Worm (Caenorhabditis elegans) whole organism, L4 larva: ENCODE measurements around the gene F57F5.3.

ENCODE experiments used
- D1046.2 ChIP-seq: fragments of 200-800 bp; sonication (Bioruptor generic); IDR thresholded peaks from 2 replicates; pipeline ENCODE4 v1.3.6; 2022; ENCODE audit warnings: missing genetic modification characterization, missing compliant biosample characterization
- F37D6.2 ChIP-seq: sonication (generic microtip); optimal IDR thresholded peaks from 2 replicates; lab custom pipeline; 2016; ENCODE audit warnings: mild to moderate bottlenecking, missing genetic modification characterization, missing compliant biosample characterization
- R02D3.7 ChIP-seq: fragments of 150-350 bp; sonication (generic microtip); optimal IDR thresholded peaks from 3 replicates; lab custom pipeline; 2014; ENCODE audit warnings: missing biosample characterization, missing genetic modification characterization
- Y5F2A.4 ChIP-seq: fragments of 200-800 bp; sonication (Bioruptor generic); optimal IDR thresholded peaks from 2 replicates; lab custom pipeline; 2018; ENCODE audit warnings: mild to moderate bottlenecking, missing genetic modification characterization, missing compliant biosample characterization
- ama-1 ChIP-seq: fragments of 150-350 bp; optimal IDR thresholded peaks from 2 replicates; lab custom pipeline; 2014; ENCODE audit warnings: inconsistent platforms, mixed read lengths
- attf-4 ChIP-seq: sonication (generic microtip); optimal IDR thresholded peaks from 3 replicates; lab custom pipeline; 2017; ENCODE audit warnings: missing biosample characterization, missing genetic modification characterization
- ceh-32 ChIP-seq: sonication (generic microtip); optimal IDR thresholded peaks from 2 replicates; lab custom pipeline; 2016; ENCODE audit warnings: mild to moderate bottlenecking, missing genetic modification characterization, missing compliant biosample characterization; ENCODE audit not compliant: poor library complexity
- ceh-44 ChIP-seq: fragments of 200-800 bp; sonication (Bioruptor generic); IDR thresholded peaks from 2 replicates; pipeline ENCODE4 v1.3.6; 2022; ENCODE audit warnings: missing genetic modification reagents, missing genetic modification characterization, missing compliant biosample characterization
- ceh-82 ChIP-seq: sonication (generic microtip); optimal IDR thresholded peaks from 2 replicates; lab custom pipeline; 2017; ENCODE audit warnings: missing biosample characterization, missing genetic modification characterization
- cey-2 ChIP-seq: sonication (generic microtip); optimal IDR thresholded peaks from 3 replicates; lab custom pipeline; 2017; ENCODE audit warnings: missing genetic modification characterization, mild to moderate bottlenecking, missing compliant biosample characterization, antibody characterized with exemption, borderline replicate concordance; ENCODE audit not compliant: insufficient read depth
- ctbp-1 ChIP-seq: fragments of 200-800 bp; sonication (Bioruptor generic); IDR thresholded peaks from 2 replicates; pipeline ENCODE4 v1.3.6; 2022; ENCODE audit warnings: missing genetic modification reagents, missing genetic modification characterization, missing compliant biosample characterization
- daf-16 ChIP-seq, 3 experiments: sonication (generic microtip); optimal IDR thresholded peaks; 2 replicates each; lab custom pipeline; 2016 to 2017; ENCODE audit warnings: missing genetic modification characterization in 3 of 3, missing genetic modification reagents in 3 of 3, mild to moderate bottlenecking in 2 of 3, missing compliant biosample characterization in 2 of 3, missing biosample characterization in 1 of 3, moderate library complexity in 1 of 3
- daf-19 ChIP-seq: fragments of 200-800 bp; sonication (Bioruptor generic); conservative IDR thresholded peaks from 2 replicates; pipeline ENCODE4 v1.3.6; 2022; ENCODE audit warnings: missing genetic modification characterization, missing compliant biosample characterization
- daf-8 ChIP-seq: fragments of 200-800 bp; sonication (Bioruptor generic); IDR thresholded peaks from 2 replicates; pipeline ENCODE4 v1.3.6; 2022; ENCODE audit warnings: missing genetic modification characterization, missing compliant biosample characterization
- dmd-9 ChIP-seq: fragments of 200-800 bp; sonication (Bioruptor generic); IDR thresholded peaks from 2 replicates; pipeline ENCODE4 v1.3.6; 2022; ENCODE audit warnings: missing genetic modification reagents, missing genetic modification characterization, missing compliant biosample characterization
- dpl-1 ChIP-seq: fragments of 150-350 bp; optimal IDR thresholded peaks from 2 replicates; lab custom pipeline; 2014; ENCODE audit warnings: missing biosample characterization, missing genetic modification reagents, missing genetic modification characterization
- duxl-1 ChIP-seq: sonication (generic microtip); optimal IDR thresholded peaks from 2 replicates; lab custom pipeline; 2016; ENCODE audit warnings: mild to moderate bottlenecking, missing genetic modification characterization, moderate library complexity, missing compliant biosample characterization; ENCODE audit not compliant: poor library complexity
- dve-1 ChIP-seq: sonication (generic microtip); optimal IDR thresholded peaks from 2 replicates; lab custom pipeline; 2017; ENCODE audit warnings: antibody characterized with exemption, mild to moderate bottlenecking, missing genetic modification characterization, missing compliant biosample characterization; ENCODE audit not compliant: insufficient read depth
- fos-1 ChIP-seq: fragments of 150-350 bp; optimal IDR thresholded peaks from 2 replicates; lab custom pipeline; 2014; ENCODE audit warnings: missing biosample characterization, missing genetic modification characterization
- gei-8 ChIP-seq: fragments of 200-800 bp; sonication (Bioruptor generic); optimal IDR thresholded peaks from 2 replicates; lab custom pipeline; 2018; ENCODE audit warnings: mild to moderate bottlenecking, missing genetic modification characterization, missing compliant biosample characterization
- hif-1 ChIP-seq, 2 experiments: sonication (generic microtip); optimal IDR thresholded peaks; 2 replicates each; lab custom pipeline; 2016 to 2017; ENCODE audit warnings: missing compliant biosample characterization in 2 of 2, missing genetic modification characterization in 2 of 2, missing genetic modification reagents in 2 of 2, missing genotype in 2 of 2, mild to moderate bottlenecking in 1 of 2
- hmg-1.1 ChIP-seq: fragments of 200-800 bp; sonication (Bioruptor generic); IDR thresholded peaks from 2 replicates; pipeline ENCODE4 v1.3.6; 2022; ENCODE audit warnings: missing genetic modification reagents, missing genetic modification characterization, missing compliant biosample characterization
- jun-1 ChIP-seq: fragments of 150-350 bp; optimal IDR thresholded peaks from 2 replicates; lab custom pipeline; 2014; ENCODE audit warnings: missing biosample characterization, missing genetic modification reagents, missing genetic modification characterization
- lin-13 ChIP-seq: fragments of 150-350 bp; optimal IDR thresholded peaks from 2 replicates; lab custom pipeline; 2014; ENCODE audit warnings: missing biosample characterization, missing genetic modification reagents, missing genetic modification characterization
- lin-29 ChIP-seq: fragments of 200-800 bp; sonication (Bioruptor generic); IDR thresholded peaks from 2 replicates; pipeline ENCODE4 v1.3.6; 2022; ENCODE audit warnings: missing genetic modification reagents, missing genetic modification characterization, missing compliant biosample characterization
- lsy-2 ChIP-seq, 2 experiments: fragments of 150-350 bp in 1 of 2; sonication (generic microtip) in 1 of 2; optimal IDR thresholded peaks; 2 replicates each; lab custom pipeline; 2014 to 2017; ENCODE audit warnings: missing biosample characterization in 2 of 2, missing genetic modification characterization in 2 of 2
- madf-5 ChIP-seq, 2 experiments: fragments of 200-800 bp; sonication (Bioruptor generic); IDR thresholded peaks; 2 replicates each; pipeline ENCODE4 v1.3.6; 2022; ENCODE audit warnings: missing compliant biosample characterization in 2 of 2, missing genetic modification characterization in 2 of 2
- mdl-1 ChIP-seq, 2 experiments: fragments of 150-350 bp in 1 of 2; sonication (generic microtip) in 1 of 2; optimal IDR thresholded peaks; 2 replicates each; lab custom pipeline; 2014 to 2017; ENCODE audit warnings: missing biosample characterization in 2 of 2, missing genetic modification characterization in 2 of 2
- mdt-29 ChIP-seq: fragments of 200-800 bp; sonication (Bioruptor generic); IDR thresholded peaks from 2 replicates; pipeline ENCODE4 v1.3.6; 2022; ENCODE audit warnings: missing genetic modification reagents, missing genetic modification characterization, missing compliant biosample characterization
- mep-1 ChIP-seq: fragments of 150-350 bp; sonication (generic microtip); optimal IDR thresholded peaks from 3 replicates; lab custom pipeline; 2014; ENCODE audit warnings: missing biosample characterization, missing genetic modification characterization
- mxl-3 ChIP-seq: fragments of 200-800 bp; sonication (Bioruptor generic); optimal IDR thresholded peaks from 2 replicates; lab custom pipeline; 2018; ENCODE audit warnings: mild to moderate bottlenecking, missing genetic modification characterization, missing compliant biosample characterization
- nhr-111 ChIP-seq: fragments of 200-800 bp; sonication (Bioruptor generic); optimal IDR thresholded peaks from 2 replicates; lab custom pipeline; 2018; ENCODE audit warnings: mild to moderate bottlenecking, missing genetic modification characterization, missing compliant biosample characterization
- nhr-25 ChIP-seq: sonication (generic microtip); optimal IDR thresholded peaks from 2 replicates; lab custom pipeline; 2017; ENCODE audit warnings: missing genetic modification characterization, mild to moderate bottlenecking, missing compliant biosample characterization, antibody characterized with exemption, moderate library complexity, borderline replicate concordance; ENCODE audit not compliant: insufficient read depth
- nhr-77 ChIP-seq: fragments of 150-350 bp; optimal IDR thresholded peaks from 2 replicates; lab custom pipeline; 2014; ENCODE audit warnings: missing biosample characterization, missing genetic modification characterization
- pha-4 ChIP-seq, 2 experiments: fragments of 150-350 bp in 1 of 2; fragments of 200-800 bp in 1 of 2; sonication (Bioruptor generic) in 1 of 2; IDR thresholded peaks in 1 of 2; optimal IDR thresholded peaks in 1 of 2; 2 replicates each; pipeline versions ENCODE4 v1.3.6 to Lab custom; 2014 to 2022; ENCODE audit warnings: missing genetic modification characterization in 2 of 2, missing genetic modification reagents in 2 of 2, missing biosample characterization in 1 of 2, missing compliant biosample characterization in 1 of 2
- php-3 ChIP-seq: fragments of 200-800 bp; sonication (Bioruptor generic); IDR thresholded peaks from 2 replicates; pipeline ENCODE4 v1.3.6; 2022; ENCODE audit warnings: missing genetic modification reagents, missing genetic modification characterization, missing compliant biosample characterization
- pqm-1 ChIP-seq: sonication (generic microtip); optimal IDR thresholded peaks from 2 replicates; lab custom pipeline; 2017; ENCODE audit warnings: missing biosample characterization, missing genetic modification characterization
- rbr-2 ChIP-seq: sonication (generic microtip); optimal IDR thresholded peaks from 2 replicates; lab custom pipeline; 2016; ENCODE audit warnings: missing genotype, missing genetic modification characterization, missing compliant biosample characterization
- saeg-2 ChIP-seq: fragments of 200-800 bp; sonication (Bioruptor generic); IDR thresholded peaks from 2 replicates; pipeline ENCODE4 v1.3.6; 2022; ENCODE audit warnings: missing genetic modification reagents, missing genetic modification characterization, missing compliant biosample characterization
- skn-1 ChIP-seq: fragments of 150-350 bp; optimal IDR thresholded peaks from 2 replicates; lab custom pipeline; 2014; ENCODE audit warnings: missing biosample characterization, missing genetic modification characterization
- snpc-1.2 ChIP-seq: fragments of 200-800 bp; sonication (Bioruptor generic); IDR thresholded peaks from 2 replicates; pipeline ENCODE4 v1.3.6; 2022; ENCODE audit warnings: missing genetic modification reagents, missing genetic modification characterization, missing compliant biosample characterization
- spr-1 ChIP-seq: sonication (generic microtip); optimal IDR thresholded peaks from 2 replicates; lab custom pipeline; 2016; ENCODE audit warnings: mild to moderate bottlenecking, missing genetic modification characterization, missing compliant biosample characterization
- tag-97 ChIP-seq: fragments of 200-800 bp; sonication (Bioruptor generic); IDR thresholded peaks from 2 replicates; pipeline ENCODE4 v1.3.6; 2022; ENCODE audit warnings: missing genetic modification characterization, missing compliant biosample characterization
- unc-130 ChIP-seq: sonication (generic microtip); optimal IDR thresholded peaks from 2 replicates; lab custom pipeline; 2016; ENCODE audit warnings: missing genetic modification reagents, missing genetic modification characterization, missing compliant biosample characterization
- unc-39 ChIP-seq: sonication (generic microtip); optimal IDR thresholded peaks from 2 replicates; lab custom pipeline; 2017; ENCODE audit warnings: missing biosample characterization, missing genetic modification characterization
- unc-62 ChIP-seq, 3 experiments: fragments of 150-350 bp in 1 of 3; sonication (generic microtip); optimal IDR thresholded peaks in 2 of 3; peaks in 1 of 3; 1 replicate in 1 of 3; 2 replicates in 2 of 3; lab custom pipeline; 2014 to 2017; ENCODE audit warnings: missing biosample characterization in 3 of 3, missing genetic modification characterization in 3 of 3, missing genetic modification reagents in 3 of 3, missing genotype in 1 of 3
- zag-1 ChIP-seq: fragments of 150-350 bp; optimal IDR thresholded peaks from 2 replicates; lab custom pipeline; 2014; ENCODE audit warnings: missing biosample characterization, missing genetic modification characterization
- zfp-2 ChIP-seq: sonication (generic microtip); optimal IDR thresholded peaks from 2 replicates; lab custom pipeline; 2016; ENCODE audit warnings: mild to moderate bottlenecking, missing genetic modification characterization, missing compliant biosample characterization
- zip-2 ChIP-seq: fragments of 150-350 bp; optimal IDR thresholded peaks from 2 replicates; lab custom pipeline; 2014; ENCODE audit warnings: missing biosample characterization, missing genetic modification characterization
- ztf-7 ChIP-seq: fragments of 150-350 bp; optimal IDR thresholded peaks from 2 replicates; lab custom pipeline; 2014; ENCODE audit warnings: missing biosample characterization, missing genetic modification characterization

The F57F5.3 gene

DNA sequence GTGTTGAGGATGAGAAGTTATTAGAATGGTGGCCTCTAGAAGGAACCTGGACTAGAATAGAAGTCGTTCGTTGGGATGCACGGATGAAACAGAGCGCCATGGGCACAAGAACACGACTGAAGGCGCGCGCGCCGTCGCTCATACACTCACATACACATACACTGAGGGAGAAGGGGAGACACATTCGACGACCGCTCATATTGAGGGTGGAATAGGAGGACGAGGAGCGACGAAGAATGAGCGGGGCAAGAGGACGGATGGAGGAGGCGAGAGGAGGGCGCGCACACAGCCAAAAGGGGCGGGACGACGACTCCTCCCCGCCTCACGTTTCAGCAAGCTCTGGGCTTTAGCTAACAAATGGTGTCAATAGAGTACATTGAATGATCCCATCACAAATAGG lies 32.4 kb upstream of the F57F5.3 start:
- TF ChIP-seq zfp-2 (tag; lab: Kevin White, UChicago) (no peak), nhr-111 (GFP tag; lab: Kevin White, UChicago) (no peak), jun-1 (tag; lab: Kevin White, UChicago) (no peak), hif-1 (tag; optimal IDR thresholded peaks at IDR 0.05; lab: Kevin White, UChicago) (peak in 1 of 2 experiments; percentile 14), gei-8 (GFP tag; lab: Kevin White, UChicago) (no peak), unc-130 (GFP tag; lab: Kevin White, UChicago) (no peak), saeg-2 (GFP tag; lab: Robert Waterston, UW) (no peak), skn-1 (no peak), mdl-1 (tag; optimal IDR thresholded peaks at IDR 0.05; lab: Kevin White, UChicago) (no peak), lin-29 (GFP tag; lab: Robert Waterston, UW) (no peak), fos-1 (tag; lab: Kevin White, UChicago) (no peak), pha-4 (GFP tag; IDR thresholded peaks at IDR 0.05; lab: Robert Waterston, UW) (no peak), pha-4 (tag; optimal IDR thresholded peaks at IDR 0.05; lab: Kevin White, UChicago) (no peak), ctbp-1 (GFP tag; lab: Robert Waterston, UW) (0 out of 2 replicates have a peak, but pooled peaks have one; percentile 15), daf-16 (GFP tag; optimal IDR thresholded peaks at IDR 0.05; lab: Kevin White, UChicago) (no peak), daf-16 (tag; optimal IDR thresholded peaks at IDR 0.05; lab: Kevin White, UChicago) (no peak), hmg-1.1 (GFP tag; lab: Robert Waterston, UW) (peak; percentile 63), dmd-9 (no peak), unc-39 (tag; lab: Kevin White, UChicago) (no peak), php-3 (GFP tag; lab: Robert Waterston, UW) (no peak), mep-1 (tag; lab: Kevin White, UChicago) (peak; percentile 52), D1046.2 (GFP tag; lab: Robert Waterston, UW) (no peak), nhr-25 (tag; lab: Kevin White, UChicago) (no peak), tag-97 (GFP tag; lab: Robert Waterston, UW) (no peak), ceh-44 (GFP tag; lab: Robert Waterston, UW) (0 out of 2 replicates have a peak, but pooled peaks have one; percentile 2), spr-1 (tag; lab: Kevin White, UChicago) (peak; percentile 18), rbr-2 (tag; lab: Kevin White, UChicago) (peak; percentile 34), madf-5 (GFP tag; IDR thresholded peaks at IDR 0.05; lab: Robert Waterston, UW) (no peak), duxl-1 (no peak), dpl-1 (GFP tag; lab: Kevin White, UChicago) (no peak), dve-1 (tag; lab: Kevin White, UChicago) (no peak), mxl-3 (GFP tag; lab: Kevin White, UChicago) (no peak), pqm-1 (tag; lab: Kevin White, UChicago) (no peak), unc-62 (GFP tag; optimal IDR thresholded peaks at IDR 0.05 in 1 of 2; lab: Kevin White, UChicago) (no peak), unc-62 (tag; optimal IDR thresholded peaks at IDR 0.05; lab: Kevin White, UChicago) (no peak), Y5F2A.4 (GFP tag; lab: Kevin White, UChicago) (no peak), zag-1 (tag; lab: Kevin White, UChicago) (no peak), cey-2 (tag; lab: Kevin White, UChicago) (no peak), nhr-77 (no peak), ama-1 (lab: Kevin White, UChicago) (peak; percentile 45), attf-4 (tag; lab: Kevin White, UChicago) (no peak), ceh-82 (tag; lab: Kevin White, UChicago) (no peak), F37D6.2 (peak; percentile 9), lin-13 (GFP tag; lab: Kevin White, UChicago) (peak; percentile 30), ceh-32 (tag; lab: Kevin White, UChicago) (no peak), snpc-1.2 (no peak), ztf-7 (no peak), mdt-29 (GFP tag; lab: Robert Waterston, UW) (no peak), zip-2 (no peak), daf-8 (no peak), R02D3.7 (tag; lab: Kevin White, UChicago) (no peak), lsy-2 (tag; optimal IDR thresholded peaks at IDR 0.05; lab: Kevin White, UChicago) (peak in 1 of 2 experiments; percentile 12), daf-19 (GFP tag; lab: Robert Waterston, UW) (no peak)
